Worm (Caenorhabditis elegans): ENCODE results near the gene Y94H6A.3.

- TF ChIP-seq W03F9.2 (tag; optimal IDR thresholded peaks at IDR 0.05) (no peak), him-1 (tag; optimal IDR thresholded peaks at IDR 0.05) (no peak), dao-5 (tag; optimal IDR thresholded peaks at IDR 0.05) (no peak)
Observed at ce11 chrIV:2663953-2664900, 12.1 kb upstream of the Y94H6A.3 start, which contains the start of gene Y69A2AR.31.

Data from whole organism, L4/young adult.